Worm (Caenorhabditis elegans) whole organism, L4/young adult: ENCODE results near the gene marc-5.

Experiments
- W03F9.2 ChIP-seq: fragments of 150-350 bp; optimal IDR thresholded peaks from 2 replicates; lab custom pipeline; 2014; ENCODE audit warnings: missing biosample characterization, missing genetic modification characterization
- dao-5 ChIP-seq: sonication (generic microtip); optimal IDR thresholded peaks from 2 replicates; lab custom pipeline; 2016; ENCODE audit warnings: missing genotype, missing genetic modification characterization, moderate library complexity, missing compliant biosample characterization
- him-1 ChIP-seq: sonication (generic microtip); optimal IDR thresholded peaks from 2 replicates; lab custom pipeline; 2016; ENCODE audit warnings: missing genotype, missing genetic modification reagents, missing genetic modification characterization, missing compliant biosample characterization

- TF ChIP-seq him-1 (tag; lab: Kevin White, UChicago): no peak
- TF ChIP-seq dao-5 (tag; lab: Kevin White, UChicago): no peak
- no peak for TF ChIP-seq W03F9.2 (tag; lab: Kevin White, UChicago)
Observed at ce11 chrII:12410107-12410506, 30.8 kb upstream of the marc-5 start, which contains the start of gene F57G9.3.
